Worm (Caenorhabditis elegans) whole organism, midembryonic: Measurements from ENCODE around the gene F13H8.6.

ENCODE experiments used
- T22C8.4 ChIP-seq: fragments of 200-800 bp; sonication (Bioruptor generic); IDR thresholded peaks from 2 replicates; pipeline ENCODE4 v1.3.6; 2022; ENCODE audit warnings: missing genetic modification characterization, missing compliant biosample characterization
- cog-1 ChIP-seq: sonication (generic microtip); optimal IDR thresholded peaks from 2 replicates; lab custom pipeline; 2016; ENCODE audit warnings: missing genetic modification characterization, missing compliant biosample characterization
- flt-1 ChIP-seq: fragments of 200-800 bp; sonication (Bioruptor generic); IDR thresholded peaks from 2 replicates; pipeline ENCODE4 v1.3.6; 2022; ENCODE audit warnings: missing genetic modification characterization, missing compliant biosample characterization
- klf-2 ChIP-seq: fragments of 200-800 bp; sonication (Bioruptor generic); conservative IDR thresholded peaks from 2 replicates; pipeline ENCODE4 v1.3.6; 2022; ENCODE audit warnings: missing genetic modification reagents, missing genetic modification characterization, missing compliant biosample characterization
- med-1 ChIP-seq: sonication (generic microtip); optimal IDR thresholded peaks from 2 replicates; lab custom pipeline; 2017; ENCODE audit warnings: missing genetic modification characterization, mild to moderate bottlenecking, missing compliant biosample characterization, antibody characterized with exemption, missing genetic modification reagents; ENCODE audit not compliant: insufficient read depth
- ref-1 ChIP-seq: fragments of 200-800 bp; sonication (Bioruptor generic); conservative IDR thresholded peaks from 2 replicates; pipeline ENCODE4 v1.3.6; 2022; ENCODE audit warnings: missing genetic modification reagents, missing genetic modification characterization, missing compliant biosample characterization
- tab-1 ChIP-seq: fragments of 200-800 bp; sonication (Bioruptor generic); IDR thresholded peaks from 2 replicates; pipeline ENCODE4 v1.3.6; 2022; ENCODE audit warnings: missing genetic modification characterization, missing compliant biosample characterization
- ztf-23 ChIP-seq: fragments of 200-800 bp; sonication (Bioruptor generic); IDR thresholded peaks from 2 replicates; pipeline ENCODE4 v1.3.6; 2022; ENCODE audit warnings: missing genetic modification reagents, missing genetic modification characterization, missing compliant biosample characterization
- ztf-29 ChIP-seq: fragments of 200-800 bp; sonication (Bioruptor generic); IDR thresholded peaks from 2 replicates; pipeline ENCODE4 v1.3.6; 2022; ENCODE audit warnings: missing genetic modification reagents, missing genetic modification characterization, missing compliant biosample characterization

F13H8.6 gene

ce11 chrII:6320655-6321388, 34.1 kb upstream of the F13H8.6 start, which contains the start of gene efr-3:
TSS of gene efr-3 (minus strand) at chrII:6321159.
- TF ChIP-seq ztf-23 (GFP tag; lab: Robert Waterston, UW) (no peak), flt-1 (GFP tag; lab: Robert Waterston, UW) (no peak), T22C8.4 (no peak; the same call in 1 of the 2 replicates), ref-1 (GFP tag; lab: Robert Waterston, UW) (no peak)

ce11 chrII:6311888-6312287, 25.1 kb upstream of the F13H8.6 start:
- TF ChIP-seq T22C8.4 (no peak), ztf-29 (GFP tag; lab: Robert Waterston, UW) (no peak), ref-1 (GFP tag; lab: Robert Waterston, UW) (no peak), klf-2 (GFP tag; lab: Robert Waterston, UW) (no peak), med-1 (GFP tag; lab: Kevin White, UChicago) (no peak), tab-1 (GFP tag; lab: Robert Waterston, UW) (no peak), flt-1 (GFP tag; lab: Robert Waterston, UW) (no peak), cog-1 (tag; lab: Kevin White, UChicago) (no peak), ztf-23 (GFP tag; lab: Robert Waterston, UW) (no peak)

- TF ChIP-seq flt-1 (GFP tag; lab: Robert Waterston, UW) (no peak), T22C8.4 (no peak), ztf-29 (GFP tag; lab: Robert Waterston, UW) (no peak), cog-1 (tag; lab: Kevin White, UChicago) (no peak), med-1 (GFP tag; lab: Kevin White, UChicago) (no peak), ref-1 (GFP tag; lab: Robert Waterston, UW) (no peak), tab-1 (GFP tag; lab: Robert Waterston, UW) (no peak), klf-2 (GFP tag; lab: Robert Waterston, UW) (no peak), ztf-23 (GFP tag; lab: Robert Waterston, UW) (no peak)
Observed at ce11 chrII:6311459-6311858, 24.7 kb upstream of the F13H8.6 start.

ce11 chrII:6309198-6309597, 22.4 kb upstream of the F13H8.6 start, which contains the start of gene glb-10:
TSS of gene glb-10 (minus strand) at chrII:6309298.
- TF ChIP-seq ref-1 (GFP tag; lab: Robert Waterston, UW) (no peak), T22C8.4 (no peak), klf-2 (GFP tag; lab: Robert Waterston, UW) (no peak), tab-1 (GFP tag; lab: Robert Waterston, UW) (no peak), med-1 (GFP tag; lab: Kevin White, UChicago) (no peak), flt-1 (GFP tag; lab: Robert Waterston, UW) (no peak), cog-1 (tag; lab: Kevin White, UChicago) (no peak), ztf-23 (GFP tag; lab: Robert Waterston, UW) (no peak), ztf-29 (GFP tag; lab: Robert Waterston, UW) (no peak)

- TF ChIP-seq klf-2 (GFP tag; lab: Robert Waterston, UW) (no peak), cog-1 (tag; lab: Kevin White, UChicago) (no peak)
Observed at ce11 chrII:6306125-6306524, 19.4 kb upstream of the F13H8.6 start, which contains the start of gene C29F5.8. TSS of gene C29F5.8 (plus strand) at chrII:6306425.

ce11 chrII:6303209-6303740, 16.5 kb upstream of the F13H8.6 start, which contains the start of gene C29F5.1:
TSS of gene C29F5.1 (plus strand) at chrII:6303525.
- TF ChIP-seq cog-1 (tag; lab: Kevin White, UChicago) = no peak
- no peak for TF ChIP-seq med-1 (GFP tag; lab: Kevin White, UChicago)
- no peak for TF ChIP-seq ztf-23 (GFP tag; lab: Robert Waterston, UW)
- no peak for TF ChIP-seq klf-2 (GFP tag; lab: Robert Waterston, UW)

- no peak for TF ChIP-seq flt-1 (GFP tag; lab: Robert Waterston, UW)
- TF ChIP-seq ref-1 (GFP tag; lab: Robert Waterston, UW) = no peak
- TF ChIP-seq ztf-29 (GFP tag; lab: Robert Waterston, UW) = no peak
- no peak for TF ChIP-seq tab-1 (GFP tag; lab: Robert Waterston, UW)
- no peak for TF ChIP-seq med-1 (GFP tag; lab: Kevin White, UChicago)
- no peak for TF ChIP-seq ztf-23 (GFP tag; lab: Robert Waterston, UW)
- TF ChIP-seq cog-1 (tag; lab: Kevin White, UChicago) = no peak
- TF ChIP-seq klf-2 (GFP tag; lab: Robert Waterston, UW) = no peak
- no peak for TF ChIP-seq T22C8.4
Observed at ce11 chrII:6294261-6294660, 7.5 kb upstream of the F13H8.6 start, which contains the start of gene mps-1. TSS of gene mps-1 (minus strand) at chrII:6294361.

ce11 chrII:6292527-6292926, 5.8 kb upstream of the F13H8.6 start, which contains the start of gene nyn-3:
TSS of gene nyn-3 (minus strand) at chrII:6292627.
- TF ChIP-seq flt-1 (GFP tag; lab: Robert Waterston, UW) (no peak), med-1 (GFP tag; lab: Kevin White, UChicago) (no peak), klf-2 (GFP tag; lab: Robert Waterston, UW) (no peak), tab-1 (GFP tag; lab: Robert Waterston, UW) (no peak), ref-1 (GFP tag; lab: Robert Waterston, UW) (no peak), T22C8.4 (no peak), cog-1 (tag; lab: Kevin White, UChicago) (no peak), ztf-23 (GFP tag; lab: Robert Waterston, UW) (no peak), ztf-29 (GFP tag; lab: Robert Waterston, UW) (no peak)

ce11 chrII:6290047-6290582, 3.4 kb upstream of the F13H8.6 start, which contains the start of gene upb-1:
TSS of gene upb-1 (minus strand) at chrII:6290097.
- TF ChIP-seq cog-1 (tag; lab: Kevin White, UChicago) (no peak), flt-1 (GFP tag; lab: Robert Waterston, UW) (no peak), med-1 (GFP tag; lab: Kevin White, UChicago) (no peak), ref-1 (GFP tag; lab: Robert Waterston, UW) (no peak), T22C8.4 (no peak), ztf-29 (GFP tag; lab: Robert Waterston, UW) (no peak), tab-1 (GFP tag; lab: Robert Waterston, UW) (no peak), ztf-23 (GFP tag; lab: Robert Waterston, UW) (no peak), klf-2 (GFP tag; lab: Robert Waterston, UW) (no peak)
